Fruit fly (Drosophila melanogaster) whole organism: ENCODE data around the gene CG46426.

Experiments used
- CG8478 ChIP-seq: fragments of >200 bp; optimal IDR thresholded peaks from 2 replicates; lab custom pipeline; 2018; ENCODE audit warnings: inconsistent platforms
- Dll ChIP-seq: fragments of >200 bp; optimal IDR thresholded peaks from 2 replicates; lab custom pipeline; 2017
- EcR ChIP-seq, 2 experiments: fragments of >200 bp; optimal IDR thresholded peaks; 2 replicates each; lab custom pipeline; 2017; ENCODE audit warnings: missing biosample characterization in 2 of 2, missing genetic modification characterization in 2 of 2, missing genetic modification reagents in 2 of 2
- pan ChIP-seq: fragments of >200 bp; optimal IDR thresholded peaks from 2 replicates; lab custom pipeline; 2017
- psq ChIP-seq: fragments of >200 bp; optimal IDR thresholded peaks from 2 replicates; lab custom pipeline; 2017
- usp ChIP-seq: fragments of >200 bp; optimal IDR thresholded peaks from 2 replicates; lab custom pipeline; 2017; ENCODE audit warnings: missing biosample characterization, missing genetic modification characterization, mixed read lengths

DNA sequence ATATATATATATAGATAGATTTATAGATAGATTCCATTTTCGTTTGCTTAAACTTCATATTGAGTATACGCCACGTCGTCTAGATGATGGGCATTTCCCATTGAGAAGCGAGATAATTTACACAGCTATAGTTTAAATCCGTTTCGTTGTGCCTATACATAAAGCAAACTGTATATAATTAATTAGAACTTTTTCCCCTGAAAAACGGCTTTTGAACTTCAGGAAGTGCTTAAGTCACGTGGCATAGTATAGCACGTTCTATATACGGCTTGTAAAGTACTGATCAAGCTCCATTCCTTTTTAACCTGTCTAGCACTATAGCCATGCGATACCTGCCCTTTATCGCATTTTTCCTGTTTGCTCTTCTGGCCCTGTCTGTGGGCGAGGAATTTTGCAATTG, 3.0 kb upstream of the CG46426 start, which contains the start of gene Sfp33A3:
- TF ChIP-seq EcR (GFP tag; optimal IDR thresholded peaks at IDR 0.05; lab: Kevin White, UChicago) (no peak), usp (GFP tag; lab: Kevin White, UChicago) (no peak), CG8478 (lab: Kevin White, UChicago) (no peak), pan (no peak), psq (lab: Kevin White, UChicago) (no peak), Dll (lab: Kevin White, UChicago) (no peak)
